Worm (Caenorhabditis elegans) whole organism, young adult: ENCODE results near the gene sup-35.
"Not testable (repeated sequence)": the region's sequence is repeated elsewhere in the genome, so short reads cannot be mapped to it uniquely, and the experiment has no call there.

Experiments used
- K12H6.12 ChIP-seq: fragments of 200-800 bp; sonication (Bioruptor generic); optimal IDR thresholded peaks from 2 replicates; lab custom pipeline; 2018; ENCODE audit warnings: mild to moderate bottlenecking, missing genetic modification characterization, missing compliant biosample characterization
- atf-7 ChIP-seq: sonication (generic microtip); optimal IDR thresholded peaks from 2 replicates; lab custom pipeline; 2017; ENCODE audit warnings: mild to moderate bottlenecking, missing genetic modification characterization, missing compliant biosample characterization
- egl-44 ChIP-seq: fragments of 200-800 bp; sonication (Bioruptor generic); IDR thresholded peaks from 2 replicates; pipeline ENCODE4 v1.3.6; 2022; ENCODE audit warnings: missing genetic modification reagents, missing genetic modification characterization, missing compliant biosample characterization
- nfya-1 ChIP-seq: sonication (generic microtip); optimal IDR thresholded peaks from 2 replicates; lab custom pipeline; 2017; ENCODE audit warnings: antibody characterized with exemption, missing compliant biosample characterization, missing genetic modification characterization, borderline replicate concordance; ENCODE audit not compliant: insufficient read depth
- pha-4 ChIP-seq: fragments of 150-350 bp; sonication (generic microtip); optimal IDR thresholded peaks from 2 replicates; lab custom pipeline; 2014; ENCODE audit warnings: missing biosample characterization, missing genetic modification reagents, missing genetic modification characterization
- unc-62 ChIP-seq: fragments of 150-350 bp; optimal IDR thresholded peaks from 2 replicates; lab custom pipeline; 2014; ENCODE audit warnings: missing biosample characterization, missing genetic modification reagents, missing genetic modification characterization
- zim-3 ChIP-seq: sonication (generic microtip); optimal IDR thresholded peaks from 2 replicates; lab custom pipeline; 2017; ENCODE audit warnings: mild to moderate bottlenecking, missing genetic modification characterization, moderate library complexity, missing compliant biosample characterization

DNA sequence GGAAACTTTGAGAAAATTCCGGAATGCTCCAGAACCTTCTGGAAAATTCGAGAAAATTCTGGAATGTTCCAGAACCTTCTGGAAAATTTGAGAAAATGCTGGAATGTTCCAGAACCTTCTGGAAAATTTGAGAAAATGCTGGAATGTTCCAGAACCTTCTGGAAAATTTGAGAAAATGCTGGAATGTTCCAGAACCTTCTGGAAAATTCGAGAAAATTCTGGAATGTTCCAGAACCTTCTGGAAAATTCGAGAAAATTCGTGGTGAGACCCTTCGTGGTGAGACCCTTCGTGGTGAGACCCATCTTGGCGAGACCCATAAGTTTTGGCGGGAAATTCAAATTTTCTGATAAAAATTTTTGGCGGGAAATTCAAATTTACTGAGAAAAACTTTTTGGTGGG lies 41.5 kb upstream of the sup-35 start:
- TF ChIP-seq unc-62 (GFP tag; lab: Kevin White, UChicago); K12H6.12; egl-44 (GFP tag; lab: Robert Waterston, UW); atf-7 (tag; lab: Kevin White, UChicago); nfya-1 (tag; lab: Kevin White, UChicago); zim-3 (tag; lab: Kevin White, UChicago); pha-4 (tag; lab: Kevin White, UChicago): not testable (repeated sequence)
